Worm (Caenorhabditis elegans) whole organism, mixed stage, embryonic: ENCODE measurements around the gene hpo-12.

Source experiments
- M03D4.4 ChIP-seq: sonication (generic microtip); optimal IDR thresholded peaks from 2 replicates; lab custom pipeline; 2017; ENCODE audit warnings: mild to moderate bottlenecking, missing genetic modification characterization, missing compliant biosample characterization
- bed-3 ChIP-seq: fragments of 200-800 bp; sonication (Bioruptor generic); optimal IDR thresholded peaks from 3 replicates; lab custom pipeline; 2018; ENCODE audit warnings: mild to moderate bottlenecking, missing genetic modification characterization, moderate library complexity, missing compliant biosample characterization
- blmp-1 ChIP-seq: fragments of 150-350 bp; optimal IDR thresholded peaks from 2 replicates; lab custom pipeline; 2014; ENCODE audit warnings: missing biosample characterization, missing genetic modification characterization
- ceh-39 ChIP-seq: fragments of 150-350 bp; optimal IDR thresholded peaks from 2 replicates; lab custom pipeline; 2014; ENCODE audit warnings: missing biosample characterization, missing genetic modification characterization
- ceh-43 ChIP-seq: fragments of 200-800 bp; sonication (Bioruptor generic); optimal IDR thresholded peaks from 2 replicates; lab custom pipeline; 2018; ENCODE audit warnings: mild to moderate bottlenecking, missing genetic modification characterization, moderate library complexity, missing compliant biosample characterization
- ceh-83 ChIP-seq: fragments of 200-800 bp; sonication (Bioruptor generic); optimal IDR thresholded peaks from 2 replicates; lab custom pipeline; 2018; ENCODE audit warnings: mild to moderate bottlenecking, missing genetic modification characterization, missing compliant biosample characterization
- ces-1 ChIP-seq: fragments of 150-350 bp; optimal IDR thresholded peaks from 2 replicates; lab custom pipeline; 2014; ENCODE audit warnings: missing biosample characterization, missing genetic modification reagents, missing genetic modification characterization
- cnd-1 ChIP-seq: fragments of 200-800 bp; sonication (Bioruptor generic); optimal IDR thresholded peaks from 2 replicates; lab custom pipeline; 2018; ENCODE audit warnings: mild to moderate bottlenecking, missing genetic modification characterization, missing compliant biosample characterization
- drap-1 ChIP-seq: fragments of 200-800 bp; sonication (Bioruptor generic); optimal IDR thresholded peaks from 3 replicates; lab custom pipeline; 2018; ENCODE audit warnings: mild to moderate bottlenecking, missing genetic modification characterization, missing compliant biosample characterization
- elt-1 ChIP-seq: sonication (generic microtip); optimal IDR thresholded peaks from 2 replicates; lab custom pipeline; 2017; ENCODE audit warnings: missing genetic modification characterization, mild to moderate bottlenecking, missing compliant biosample characterization, antibody characterized with exemption, moderate library complexity, borderline replicate concordance; ENCODE audit not compliant: insufficient read depth
- elt-3 ChIP-seq: fragments of 150-350 bp; optimal IDR thresholded peaks from 2 replicates; lab custom pipeline; 2014; ENCODE audit warnings: missing biosample characterization, missing genetic modification characterization
- flh-1 ChIP-seq: fragments of 200-800 bp; sonication (Bioruptor generic); optimal IDR thresholded peaks from 2 replicates; lab custom pipeline; 2018; ENCODE audit warnings: mild to moderate bottlenecking, missing genetic modification characterization, moderate library complexity, missing compliant biosample characterization
- ham-2 ChIP-seq: fragments of 200-800 bp; sonication (Bioruptor generic); optimal IDR thresholded peaks from 2 replicates; lab custom pipeline; 2018; ENCODE audit warnings: mild to moderate bottlenecking, missing genetic modification characterization, missing compliant biosample characterization
- hlh-1 ChIP-seq: fragments of 150-350 bp; optimal IDR thresholded peaks from 2 replicates; lab custom pipeline; 2014; ENCODE audit warnings: missing biosample characterization, missing genetic modification reagents, missing genetic modification characterization
- lin-13 ChIP-seq: fragments of 150-350 bp; optimal IDR thresholded peaks from 2 replicates; lab custom pipeline; 2014; ENCODE audit warnings: missing biosample characterization, missing genetic modification characterization
- lin-32 ChIP-seq: fragments of 200-800 bp; sonication (Bioruptor generic); optimal IDR thresholded peaks from 2 replicates; lab custom pipeline; 2018; ENCODE audit warnings: mild to moderate bottlenecking, missing genetic modification characterization, missing compliant biosample characterization
- lsy-2 ChIP-seq: fragments of 150-350 bp; optimal IDR thresholded peaks from 2 replicates; lab custom pipeline; 2014; ENCODE audit warnings: missing biosample characterization, missing genetic modification characterization
- mab-5 ChIP-seq: fragments of 150-350 bp; optimal IDR thresholded peaks from 2 replicates; lab custom pipeline; 2014; ENCODE audit warnings: missing biosample characterization, missing genetic modification characterization
- mls-2 ChIP-seq: sonication (generic microtip); optimal IDR thresholded peaks from 2 replicates; lab custom pipeline; 2016; ENCODE audit warnings: mild to moderate bottlenecking, missing genetic modification characterization, moderate library complexity, missing compliant biosample characterization
- nhr-12 ChIP-seq: fragments of 150-350 bp; optimal IDR thresholded peaks from 2 replicates; lab custom pipeline; 2014; ENCODE audit warnings: missing biosample characterization, missing genetic modification characterization
- nhr-2 ChIP-seq: fragments of 150-350 bp; optimal IDR thresholded peaks from 2 replicates; lab custom pipeline; 2014; ENCODE audit warnings: missing biosample characterization, missing genetic modification characterization
- nhr-28 ChIP-seq: fragments of 150-350 bp; optimal IDR thresholded peaks from 2 replicates; lab custom pipeline; 2014; ENCODE audit warnings: missing biosample characterization, missing genetic modification characterization
- nhr-76 ChIP-seq: sonication (generic microtip); optimal IDR thresholded peaks from 2 replicates; lab custom pipeline; 2017; ENCODE audit warnings: missing biosample characterization, missing genetic modification characterization
- pha-4 ChIP-seq: fragments of 150-350 bp; optimal IDR thresholded peaks from 2 replicates; lab custom pipeline; 2018; ENCODE audit warnings: missing biosample characterization, missing genetic modification reagents, missing genetic modification characterization
- sem-2 ChIP-seq: fragments of 200-800 bp; sonication (Bioruptor generic); optimal IDR thresholded peaks from 2 replicates; lab custom pipeline; 2018; ENCODE audit warnings: mild to moderate bottlenecking, missing genetic modification characterization, missing compliant biosample characterization
- sptf-1 ChIP-seq: sonication (generic microtip); optimal IDR thresholded peaks from 2 replicates; lab custom pipeline; 2017; ENCODE audit warnings: mild to moderate bottlenecking, missing genetic modification characterization, moderate library complexity, missing compliant biosample characterization
- unc-120 ChIP-seq: sonication (generic microtip); optimal IDR thresholded peaks from 2 replicates; lab custom pipeline; 2017; ENCODE audit warnings: missing genetic modification characterization, missing compliant biosample characterization; ENCODE audit not compliant: poor library complexity, severe bottlenecking
- unc-39 ChIP-seq: fragments of 150-350 bp; optimal IDR thresholded peaks from 2 replicates; lab custom pipeline; 2014; ENCODE audit warnings: missing biosample characterization, missing genetic modification characterization
- unc-62 ChIP-seq: fragments of 150-350 bp; optimal IDR thresholded peaks from 2 replicates; lab custom pipeline; 2014; ENCODE audit warnings: missing biosample characterization, missing genetic modification reagents, missing genetic modification characterization
- zip-8 ChIP-seq: fragments of 150-350 bp; optimal IDR thresholded peaks from 2 replicates; lab custom pipeline; 2014; ENCODE audit warnings: missing biosample characterization, missing genetic modification characterization
- ztf-11 ChIP-seq: fragments of 150-350 bp; optimal IDR thresholded peaks from 2 replicates; lab custom pipeline; 2014; ENCODE audit warnings: missing biosample characterization, missing genetic modification characterization

Gene hpo-12

ce11 chrIV:12282873-12283272 lies at the start of gene hpo-12:
Gene hpo-12, plus strand, starts transcription at chrIV:12283173.
- TF ChIP-seq ces-1 (GFP tag; lab: Kevin White, UChicago): no peak
- no peak for TF ChIP-seq ham-2 (GFP tag; lab: Kevin White, UChicago)
- no peak for TF ChIP-seq M03D4.4 (tag; lab: Kevin White, UChicago)
- TF ChIP-seq pha-4 (tag; lab: Kevin White, UChicago): no peak
- no peak for TF ChIP-seq lsy-2
- TF ChIP-seq ceh-39 (tag; lab: Kevin White, UChicago): no peak
- TF ChIP-seq hlh-1 (tag; lab: Kevin White, UChicago): no peak
- TF ChIP-seq cnd-1 (tag; lab: Kevin White, UChicago): no peak
- TF ChIP-seq sem-2: no peak
- TF ChIP-seq nhr-12 (tag; lab: Kevin White, UChicago): no peak
- TF ChIP-seq nhr-28: no peak
- TF ChIP-seq zip-8 (tag; lab: Kevin White, UChicago): no peak
- no peak for TF ChIP-seq ceh-83
- no peak for TF ChIP-seq lin-32 (GFP tag; lab: Kevin White, UChicago)
- no peak for TF ChIP-seq nhr-2
- TF ChIP-seq ztf-11 (tag; lab: Kevin White, UChicago): no peak
- TF ChIP-seq flh-1: no peak
- TF ChIP-seq unc-62 (GFP tag; lab: Kevin White, UChicago): no peak
- TF ChIP-seq ceh-43 (GFP tag; lab: Kevin White, UChicago): no peak

- TF ChIP-seq blmp-1 (tag; lab: Kevin White, UChicago) (no peak), nhr-76 (tag; lab: Kevin White, UChicago) (no peak), lin-32 (GFP tag; lab: Kevin White, UChicago) (no peak), ham-2 (GFP tag; lab: Kevin White, UChicago) (no peak), bed-3 (GFP tag; lab: Kevin White, UChicago) (no peak), ceh-39 (tag; lab: Kevin White, UChicago) (no peak), elt-3 (no peak), lsy-2 (no peak), mls-2 (tag; lab: Kevin White, UChicago) (no peak), lin-13 (tag; lab: Kevin White, UChicago) (no peak), ceh-83 (no peak), drap-1 (GFP tag; lab: Kevin White, UChicago) (no peak), nhr-2 (no peak), sem-2 (no peak), elt-1 (tag; lab: Kevin White, UChicago) (no peak), unc-120 (tag; lab: Kevin White, UChicago) (no peak), pha-4 (tag; lab: Kevin White, UChicago) (no peak), sptf-1 (tag; lab: Kevin White, UChicago) (no peak)
These were observed 47.0 kb upstream of the hpo-12 start, which contains the start of gene sre-16 for ce11 chrIV:12236011-12236410. Gene sre-16, minus strand, starts transcription at chrIV:12236111.

ce11 chrIV:12238851-12239250 lies 44.1 kb upstream of the hpo-12 start, which contains the start of gene sre-19:
Gene sre-19, minus strand, starts transcription at chrIV:12238951.
- TF ChIP-seq ham-2 (GFP tag; lab: Kevin White, UChicago): no peak
- no peak for TF ChIP-seq ces-1 (GFP tag; lab: Kevin White, UChicago)
- no peak for TF ChIP-seq zip-8 (tag; lab: Kevin White, UChicago)
- no peak for TF ChIP-seq mab-5
- no peak for TF ChIP-seq unc-39
- TF ChIP-seq nhr-76 (tag; lab: Kevin White, UChicago): no peak
- no peak for TF ChIP-seq M03D4.4 (tag; lab: Kevin White, UChicago)
- no peak for TF ChIP-seq sem-2
- TF ChIP-seq ceh-43 (GFP tag; lab: Kevin White, UChicago): no peak
- no peak for TF ChIP-seq ceh-83
- TF ChIP-seq nhr-28: no peak
- TF ChIP-seq nhr-2: no peak
- no peak for TF ChIP-seq lin-32 (GFP tag; lab: Kevin White, UChicago)
- TF ChIP-seq nhr-12 (tag; lab: Kevin White, UChicago): no peak
- no peak for TF ChIP-seq elt-1 (tag; lab: Kevin White, UChicago)
- TF ChIP-seq unc-120 (tag; lab: Kevin White, UChicago): no peak

- TF ChIP-seq drap-1 (GFP tag; lab: Kevin White, UChicago): no peak
- no peak for TF ChIP-seq ces-1 (GFP tag; lab: Kevin White, UChicago)
- no peak for TF ChIP-seq ceh-43 (GFP tag; lab: Kevin White, UChicago)
- TF ChIP-seq mls-2 (tag; lab: Kevin White, UChicago): no peak
These were observed 38.3 kb upstream of the hpo-12 start, which contains the start of gene sre-15 for ce11 chrIV:12244706-12245105. Gene sre-15, minus strand, starts transcription at chrIV:12244806.
